Fruit fly (Drosophila melanogaster): ENCODE measurements around the gene del.

The del gene

dm6 chr2L:21158554-21158953 is 10.2 kb upstream of the del start, which contains the start of the genes Coq3 and Pld3 (continued):
- peak; percentile 80 for TF ChIP-seq Mad (GFP tag; optimal IDR thresholded peaks at IDR 0.05)
- TF ChIP-seq HLHmδ (GFP tag; optimal IDR thresholded peaks at IDR 0.05) = no peak
- peak; percentile 86 for TF ChIP-seq unpg (GFP tag; optimal IDR thresholded peaks at IDR 0.05)
- TF ChIP-seq sd (tag; optimal IDR thresholded peaks at IDR 0.05) = no peak
- TF ChIP-seq Tbp (GFP tag; optimal IDR thresholded peaks at IDR 0.05) = no peak
- TF ChIP-seq Deaf1 (tag; optimal IDR thresholded peaks at IDR 0.05) = no peak
- peak; percentile 52 for TF ChIP-seq ERR (GFP tag; optimal IDR thresholded peaks at IDR 0.05)
- no peak for TF ChIP-seq usp (GFP tag; optimal IDR thresholded peaks at IDR 0.05)
- TF ChIP-seq dmrt11E (tag; optimal IDR thresholded peaks at IDR 0.05) = peak; percentile 68
- no peak for TF ChIP-seq GATAe (GFP tag; conservative IDR thresholded peaks at IDR 0.05)
- TF ChIP-seq CG10366 (GFP tag; IDR thresholded peaks at IDR 0.05) = peak; percentile 69
- peak; percentile 77 for TF ChIP-seq CG15696 (tag; optimal IDR thresholded peaks at IDR 0.05)
- peak; percentile 66 for TF ChIP-seq CG6683 (GFP tag; optimal IDR thresholded peaks at IDR 0.05)
- peak; percentile 58 for TF ChIP-seq Spps (tag; optimal IDR thresholded peaks at IDR 0.05)
- peak; percentile 43 for TF ChIP-seq CG1792 (GFP tag; optimal IDR thresholded peaks at IDR 0.05)
- TF ChIP-seq CG11695 (GFP tag; IDR thresholded peaks at IDR 0.05) = peak; percentile 85
- TF ChIP-seq repo (GFP tag; optimal IDR thresholded peaks at IDR 0.05) = peak; percentile 49
- peak; percentile 85 for TF ChIP-seq CG13424 (tag; optimal IDR thresholded peaks at IDR 0.05)
- peak; percentile 82 for TF ChIP-seq CG13894 (tag; optimal IDR thresholded peaks at IDR 0.05)
- peak; percentile 39 for TF ChIP-seq CG5180 (GFP tag; optimal IDR thresholded peaks at IDR 0.05)
- TF ChIP-seq wor (GFP tag; IDR thresholded peaks at IDR 0.05) = no peak
- peak; percentile 35 for TF ChIP-seq CG17912 (GFP tag; optimal IDR thresholded peaks at IDR 0.05)
- TF ChIP-seq sr (GFP tag; IDR thresholded peaks at IDR 0.05) = 0 out of 3 replicates have a peak, but pooled peaks have one; percentile 36
- peak; percentile 73 for TF ChIP-seq CG15601 (tag; optimal IDR thresholded peaks at IDR 0.05)
- no peak for TF ChIP-seq zf30C (GFP tag; optimal IDR thresholded peaks at IDR 0.05)
- peak; percentile 54 for TF ChIP-seq CG1647 (GFP tag; optimal IDR thresholded peaks at IDR 0.05)
- TF ChIP-seq Dll (GFP tag; IDR thresholded peaks at IDR 0.05; ENCODE audit: partially characterized antibody) = no peak
- no peak for TF ChIP-seq Opbp (GFP tag; IDR thresholded peaks at IDR 0.05; ENCODE audit: partially characterized antibody)
- TF ChIP-seq Sry-δ (GFP tag; optimal IDR thresholded peaks at IDR 0.05) = peak; percentile 23
- no peak for TF ChIP-seq mld (GFP tag; IDR thresholded peaks at IDR 0.05; ENCODE audit: partially characterized antibody)
- peak; percentile 55 for TF ChIP-seq CG6854 (GFP tag; optimal IDR thresholded peaks at IDR 0.05)
- no peak for TF ChIP-seq crol (GFP tag; IDR thresholded peaks at IDR 0.05)
- TF ChIP-seq Dip2 (GFP tag; IDR thresholded peaks at IDR 0.05) = no peak
- TF ChIP-seq CG12391 (tag; optimal IDR thresholded peaks at IDR 0.05) = peak; percentile 86
- TF ChIP-seq Hr78 (GFP tag; optimal IDR thresholded peaks at IDR 0.05) = no peak
- TF ChIP-seq CG3995 (GFP tag; optimal IDR thresholded peaks at IDR 0.05) = peak; percentile 77
- TF ChIP-seq Kr (GFP tag; optimal IDR thresholded peaks at IDR 0.05) = no peak
- TF ChIP-seq Lhr (GFP tag; optimal IDR thresholded peaks at IDR 0.05) = peak; percentile 36
- peak; percentile 8 for TF ChIP-seq cato (GFP tag; optimal IDR thresholded peaks at IDR 0.05; ENCODE audit: borderline replicate concordance)
- peak; percentile 15 for TF ChIP-seq Dad (GFP tag; optimal IDR thresholded peaks at IDR 0.05)
- peak; percentile 86 for TF ChIP-seq dmrt99B (tag; optimal IDR thresholded peaks at IDR 0.05)
- TF ChIP-seq gsb-n (tag; optimal IDR thresholded peaks at IDR 0.05) = peak; percentile 61
- peak; percentile 84 for TF ChIP-seq NfI (GFP tag; optimal IDR thresholded peaks at IDR 0.05)
- no peak for TF ChIP-seq eve (GFP tag; optimal IDR thresholded peaks at IDR 0.05)
- TF ChIP-seq CG31224 (GFP tag; IDR thresholded peaks at IDR 0.05) = peak; percentile 60; the same call in 1 of the 2 replicates
- TF ChIP-seq nau (GFP tag; optimal IDR thresholded peaks at IDR 0.05) = no peak
- peak; percentile 75 for TF ChIP-seq CG5245 (GFP tag; optimal IDR thresholded peaks at IDR 0.05)
- TF ChIP-seq crp (GFP tag; optimal IDR thresholded peaks at IDR 0.05) = peak; percentile 41 to 86
- no peak for TF ChIP-seq tll (GFP tag; optimal IDR thresholded peaks at IDR 0.05)
